Worm (Caenorhabditis elegans): Measurements from ENCODE around the gene ham-2.

DNA sequence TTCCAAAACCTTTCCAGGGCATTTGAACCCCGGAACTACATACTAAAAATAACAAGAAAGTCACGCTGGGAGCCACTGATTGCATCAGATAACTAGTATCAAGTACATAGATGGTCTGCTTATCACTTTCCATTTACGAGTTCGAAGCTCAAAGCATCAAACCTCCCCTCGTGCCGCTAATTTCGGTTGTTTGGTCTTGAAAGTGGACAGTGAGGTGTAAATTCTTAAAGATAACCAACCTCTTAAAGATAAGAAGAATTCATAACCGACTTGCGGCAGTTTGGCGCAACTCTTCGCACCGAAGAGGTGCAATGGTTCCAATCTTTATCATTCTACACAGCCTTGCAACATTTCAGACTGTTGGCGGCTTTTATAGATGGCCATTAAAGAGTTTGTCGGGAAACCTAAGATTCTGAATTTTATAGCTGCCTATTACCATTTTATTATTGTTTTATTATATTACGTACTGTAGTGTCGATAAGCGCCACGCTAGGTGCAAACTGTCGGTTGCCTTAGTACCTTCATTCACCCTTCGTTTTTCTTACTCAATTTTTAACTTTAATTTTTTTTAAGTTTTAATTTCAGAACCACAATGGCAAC, 10.3 kb downstream of the ham-2 start, which contains the start of gene amt-4:
- TF ChIP-seq unc-39 (tag; optimal IDR thresholded peaks at IDR 0.05) (no peak), ceh-39 (tag; optimal IDR thresholded peaks at IDR 0.05) (no peak), lin-13 (tag; optimal IDR thresholded peaks at IDR 0.05) (no peak), ztf-11 (tag; optimal IDR thresholded peaks at IDR 0.05) (no peak), hlh-1 (tag; optimal IDR thresholded peaks at IDR 0.05) (no peak), nhr-76 (tag; optimal IDR thresholded peaks at IDR 0.05) (no peak)

Data from whole organism, mixed stage, embryonic.